Fruit fly (Drosophila melanogaster) whole organism, embryonic: Measurements from ENCODE around the gene CG18748.

ENCODE experiments used
- CG11504 ChIP-seq: fragments of 200-800 bp; sonication (Bioruptor generic); optimal IDR thresholded peaks from 3 replicates; lab custom pipeline; 2019; ENCODE audit warnings: missing biosample characterization, mild to moderate bottlenecking, missing genetic modification characterization, moderate library complexity
- CG17612 ChIP-seq: fragments of 200-800 bp; sonication (Bioruptor generic); IDR thresholded peaks from 2 replicates; pipeline ENCODE4 v1.3.6; 2022; ENCODE audit warnings: missing biosample characterization, missing genetic modification characterization
- CG5245 ChIP-seq: fragments of 200-800 bp; sonication (Bioruptor generic); optimal IDR thresholded peaks from 3 replicates; lab custom pipeline; 2016; ENCODE audit warnings: missing biosample characterization, missing genetic modification characterization
- Fer2 ChIP-seq: fragments of 200-800 bp; sonication (Bioruptor generic); optimal IDR thresholded peaks from 2 replicates; lab custom pipeline; 2018; ENCODE audit warnings: missing biosample characterization, mild to moderate bottlenecking, missing genetic modification characterization, moderate library complexity
- lilli ChIP-seq: fragments of 200-800 bp; sonication (Bioruptor generic); optimal IDR thresholded peaks from 3 replicates; lab custom pipeline; 2016; ENCODE audit warnings: missing biosample characterization, missing genetic modification characterization
- sna ChIP-seq: fragments of 200-800 bp; sonication (Bioruptor generic); IDR thresholded peaks from 2 replicates; pipeline ENCODE4 v1.3.6; 2022; ENCODE audit warnings: missing biosample characterization, missing genetic modification characterization; ENCODE audit not compliant: partially characterized antibody

- TF ChIP-seq CG5245 (GFP tag; lab: Kevin White, UChicago) (no peak), sna (no peak), lilli (GFP tag; lab: Kevin White, UChicago) (no peak), CG17612 (GFP tag; lab: Robert Waterston, UW) (no peak), Fer2 (tag; lab: Kevin White, UChicago) (no peak), CG11504 (tag; lab: Kevin White, UChicago) (no peak)
Observed at dm6 chr3R:7802693-7803092, 15.0 kb upstream of the CG18748 start, which contains the start of gene CG3014.
